Worm (Caenorhabditis elegans): ENCODE data around the gene ctl-2.

DNA sequence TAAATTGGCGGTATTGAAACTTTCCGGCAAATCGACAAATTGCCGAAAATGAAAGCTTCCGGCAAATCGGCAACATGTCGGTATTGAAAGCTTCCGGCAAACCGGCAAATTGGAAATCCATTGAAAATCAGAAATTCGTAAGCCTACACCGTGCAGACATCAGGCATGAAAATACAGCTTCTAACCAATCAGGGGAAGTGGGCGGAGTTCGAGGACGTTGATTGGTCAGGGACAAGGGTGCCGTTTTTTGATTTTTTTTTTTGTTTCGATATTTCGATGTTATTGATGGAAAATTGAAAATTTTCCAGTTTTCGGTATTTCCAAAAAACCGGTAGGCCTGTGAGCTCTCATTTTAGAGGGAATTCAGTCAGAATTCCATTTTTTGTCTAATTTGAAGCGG, 32.0 kb downstream of the ctl-2 start:
- TF ChIP-seq nhr-76 (tag; optimal IDR thresholded peaks at IDR 0.05) (no peak), pqm-1 (tag; optimal IDR thresholded peaks at IDR 0.05) (no peak), ztf-11 (tag; optimal IDR thresholded peaks at IDR 0.05) (no peak), F49E8.2 (tag; optimal IDR thresholded peaks at IDR 0.05; ENCODE audit: borderline replicate concordance) (no peak), lsy-2 (tag; optimal IDR thresholded peaks at IDR 0.05) (no peak), ceh-20 (GFP tag; IDR thresholded peaks at IDR 0.05) (no peak), nhr-48 (tag; optimal IDR thresholded peaks at IDR 0.05) (no peak)

Measured in whole organism, L4 larva.